Worm (Caenorhabditis elegans): ENCODE results near the gene F07B10.4.

ce11 chrV:11244539-11244938 is 18.4 kb downstream of the F07B10.4 start, which contains the start of gene mxl-1:
- no peak for TF ChIP-seq ceh-18 (tag; optimal IDR thresholded peaks at IDR 0.05)
- TF ChIP-seq dmd-4 (tag; optimal IDR thresholded peaks at IDR 0.05; ENCODE audit: borderline replicate concordance) = no peak
- no peak for TF ChIP-seq pha-4 (tag; optimal IDR thresholded peaks at IDR 0.05)
- TF ChIP-seq K09A11.1 (tag; optimal IDR thresholded peaks at IDR 0.05; ENCODE audit: insufficient read depth) = no peak
- TF ChIP-seq nhr-11 (tag; optimal IDR thresholded peaks at IDR 0.05) = no peak
- no peak for TF ChIP-seq dve-1 (tag; optimal IDR thresholded peaks at IDR 0.05)
- TF ChIP-seq K02D7.2 (tag; optimal IDR thresholded peaks at IDR 0.05) = no peak
- TF ChIP-seq lin-11 (tag; optimal IDR thresholded peaks at IDR 0.05) = no peak
- TF ChIP-seq unc-3 (GFP tag; conservative IDR thresholded peaks at IDR 0.05) = no peak
- TF ChIP-seq unc-3 (tag; optimal IDR thresholded peaks at IDR 0.05) = no peak
- no peak for TF ChIP-seq F13H6.1 (tag; optimal IDR thresholded peaks at IDR 0.05)

All from whole organism, late embryonic.